Fruit fly (Drosophila melanogaster) whole organism, prepupa: Measurements from ENCODE around the gene CG7607.

Experiments used
- Ets21C ChIP-seq: fragments of 200-800 bp; sonication (Bioruptor generic); optimal IDR thresholded peaks from 3 replicates; lab custom pipeline; 2016; ENCODE audit warnings: missing biosample characterization, missing genetic modification characterization
- Sox102F ChIP-seq: fragments of 200-800 bp; sonication (Bioruptor generic); optimal IDR thresholded peaks from 2 replicates; lab custom pipeline; 2016; ENCODE audit warnings: missing biosample characterization, mild to moderate bottlenecking, missing genetic modification characterization
- Sox14 ChIP-seq: fragments of 200-800 bp; sonication (Bioruptor generic); optimal IDR thresholded peaks from 3 replicates; lab custom pipeline; 2016; ENCODE audit warnings: missing biosample characterization, missing genetic modification characterization
- dsx ChIP-seq: fragments of 200-800 bp; optimal IDR thresholded peaks from 3 replicates; lab custom pipeline; 2019; ENCODE audit warnings: missing biosample characterization, mild to moderate bottlenecking, missing genetic modification characterization, moderate library complexity; ENCODE audit not compliant: poor library complexity, severe bottlenecking
- vri ChIP-seq: fragments of 200-800 bp; sonication (Bioruptor generic); optimal IDR thresholded peaks from 3 replicates; lab custom pipeline; 2016; ENCODE audit warnings: missing biosample characterization, mild to moderate bottlenecking, missing genetic modification characterization

DNA sequence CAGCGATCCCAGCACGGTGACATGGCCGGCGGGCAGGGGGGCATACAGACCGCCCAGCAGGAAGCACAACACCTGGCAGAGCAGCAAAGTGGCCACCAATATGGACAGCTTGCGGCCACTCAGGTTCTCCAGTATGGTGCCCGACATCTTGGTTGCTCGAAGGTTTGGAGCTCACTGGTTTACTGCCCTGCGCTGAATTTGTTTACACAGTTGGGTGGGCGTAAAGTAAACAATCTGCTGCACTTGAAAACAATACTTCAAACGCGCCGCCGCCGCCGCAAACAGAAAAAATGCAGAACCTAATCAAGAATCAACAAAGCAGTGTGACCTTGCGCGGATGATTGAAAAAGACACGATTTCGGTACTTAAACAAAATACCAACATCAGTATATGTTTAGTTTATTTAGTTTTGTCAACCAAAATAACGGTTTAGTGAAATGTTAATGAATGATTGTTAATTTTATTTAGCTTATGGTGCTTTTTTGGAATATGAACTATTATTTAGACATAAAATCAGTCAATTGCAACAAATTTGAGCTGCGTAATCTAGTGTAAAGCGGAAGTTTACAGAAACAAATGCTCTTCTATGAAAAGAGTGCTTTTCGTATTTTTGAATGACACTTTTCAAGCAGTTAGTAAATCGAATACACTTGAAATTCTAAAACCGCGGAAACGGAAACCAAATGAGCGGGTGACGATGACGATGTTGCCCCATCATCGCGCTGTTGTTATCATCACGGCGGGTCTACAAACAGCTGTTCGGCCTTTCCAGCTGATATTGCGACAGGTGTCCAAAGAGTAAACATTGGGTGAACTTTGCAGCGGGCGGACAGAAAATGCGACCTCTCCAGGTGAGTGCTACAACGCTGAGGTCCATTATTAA lies 29.9 kb upstream of the CG7607 start, which contains the start of the genes wls and Adck5:
- TF ChIP-seq Sox14 (GFP tag; lab: Kevin White, UChicago): no peak
- TF ChIP-seq Ets21C (GFP tag; lab: Kevin White, UChicago): no peak
- TF ChIP-seq Sox102F (GFP tag; lab: Kevin White, UChicago): peak; percentile 70
- no peak for TF ChIP-seq dsx
- no peak for TF ChIP-seq vri (GFP tag; lab: Kevin White, UChicago)
